Fruit fly (Drosophila melanogaster) whole organism, prepupa: ENCODE measurements around the gene CG13042.
A peak's percentile ranks its signal among the peaks of the same experiment; 100 is the strongest.

ENCODE experiments used
- CG11762 ChIP-seq: fragments of 200-800 bp; sonication (Bioruptor generic); optimal IDR thresholded peaks from 3 replicates; lab custom pipeline; 2016; ENCODE audit warnings: missing biosample characterization, missing genetic modification characterization; ENCODE audit not compliant: insufficient read depth
- CG11902 ChIP-seq: fragments of 200-800 bp; sonication (Bioruptor generic); optimal IDR thresholded peaks from 3 replicates; lab custom pipeline; 2016; ENCODE audit warnings: missing biosample characterization, missing genetic modification characterization
- CG1621 ChIP-seq: fragments of 200-800 bp; sonication (Bioruptor generic); optimal IDR thresholded peaks from 3 replicates; lab custom pipeline; 2018; ENCODE audit warnings: missing biosample characterization, mild to moderate bottlenecking, missing genetic modification characterization
- CG6854 ChIP-seq: fragments of 200-800 bp; sonication (Bioruptor generic); optimal IDR thresholded peaks from 2 replicates; lab custom pipeline; 2017; ENCODE audit warnings: missing biosample characterization, mild to moderate bottlenecking, missing genetic modification characterization
- Eip93F ChIP-seq: fragments of 200-800 bp; sonication (Bioruptor generic); optimal IDR thresholded peaks from 2 replicates; lab custom pipeline; 2016; ENCODE audit warnings: missing biosample characterization, mild to moderate bottlenecking, missing genetic modification characterization
- Ets96B ChIP-seq: fragments of 200-800 bp; optimal IDR thresholded peaks from 2 replicates; lab custom pipeline; 2019; ENCODE audit warnings: missing biosample characterization, mild to moderate bottlenecking, missing genetic modification characterization, moderate library complexity
- Met ChIP-seq: fragments of 200-800 bp; sonication (Bioruptor generic); optimal IDR thresholded peaks from 3 replicates; lab custom pipeline; 2016; ENCODE audit warnings: missing biosample characterization, missing genetic modification characterization
- OdsH ChIP-seq: fragments of 200-800 bp; sonication (Bioruptor generic); optimal IDR thresholded peaks from 3 replicates; lab custom pipeline; 2016; ENCODE audit warnings: missing biosample characterization, missing genetic modification characterization
- cyc ChIP-seq: fragments of 200-800 bp; sonication (Bioruptor generic); optimal IDR thresholded peaks from 3 replicates; lab custom pipeline; 2016; ENCODE audit warnings: missing biosample characterization, missing genetic modification characterization
- fd59A ChIP-seq: fragments of 200-800 bp; sonication (Bioruptor generic); optimal IDR thresholded peaks from 2 replicates; lab custom pipeline; 2017; ENCODE audit warnings: missing biosample characterization, mild to moderate bottlenecking, missing genetic modification characterization, missing genetic modification reagents
- lz ChIP-seq: fragments of 200-800 bp; sonication (Bioruptor generic); optimal IDR thresholded peaks from 3 replicates; lab custom pipeline; 2016; ENCODE audit warnings: missing biosample characterization, missing genetic modification characterization
- net ChIP-seq: fragments of 200-800 bp; sonication (Bioruptor generic); optimal IDR thresholded peaks from 3 replicates; lab custom pipeline; 2016; ENCODE audit warnings: missing biosample characterization, missing genetic modification characterization

DNA sequence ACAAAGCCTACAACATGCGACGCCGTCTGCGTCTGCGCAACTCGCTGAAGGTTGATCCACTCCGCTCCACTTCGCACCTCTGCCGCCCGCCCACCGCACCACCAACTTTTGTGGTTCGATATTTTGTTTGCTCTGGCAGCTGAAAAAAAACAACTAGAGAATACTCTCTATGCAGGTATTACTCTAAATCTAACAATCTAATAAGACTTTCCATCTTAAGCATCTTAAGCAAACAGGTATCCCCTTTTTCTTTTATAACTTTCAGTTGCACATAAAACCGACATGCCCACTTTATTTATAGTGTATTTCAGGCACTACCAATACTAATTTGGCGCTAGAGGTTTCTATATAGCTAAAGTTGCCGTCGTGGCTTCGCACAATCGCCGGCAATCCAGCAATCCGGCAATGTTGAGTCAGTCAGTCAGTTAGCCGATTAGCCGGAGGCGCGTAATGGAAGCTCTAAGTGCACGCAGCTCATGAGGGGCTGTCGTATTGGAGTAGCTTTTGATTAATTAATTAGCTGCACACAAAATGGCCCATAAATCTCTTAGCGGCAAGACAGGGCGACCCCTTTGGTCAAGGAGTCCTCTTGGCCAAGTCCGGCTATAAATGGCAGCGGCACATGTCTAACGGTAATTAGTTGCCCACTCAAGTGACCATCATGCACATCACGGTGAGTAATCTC, 20.1 kb upstream of the CG13042 start, which contains the start of gene CG13058:
- no peak for TF ChIP-seq CG6854 (GFP tag; lab: Kevin White, UChicago)
- peak; percentile 9 for TF ChIP-seq Met (GFP tag; lab: Kevin White, UChicago)
- peak; percentile 55 for TF ChIP-seq OdsH (GFP tag; lab: Kevin White, UChicago)
- TF ChIP-seq CG1621 (tag; lab: Kevin White, UChicago) = peak; percentile 15
- TF ChIP-seq cyc (GFP tag; lab: Kevin White, UChicago) = no peak
- TF ChIP-seq Eip93F = no peak
- no peak for TF ChIP-seq CG11902 (GFP tag; lab: Kevin White, UChicago)
- TF ChIP-seq net (GFP tag; lab: Kevin White, UChicago) = peak; percentile 72
- peak; percentile 43 for TF ChIP-seq CG11762 (GFP tag; lab: Kevin White, UChicago)
- TF ChIP-seq fd59A (GFP tag; lab: Kevin White, UChicago) = peak; percentile 61
- TF ChIP-seq Ets96B = peak; percentile 71
- TF ChIP-seq lz = no peak
